Fruit fly (Drosophila melanogaster): ENCODE data around the gene Sbat.

Sbat gene

DNA sequence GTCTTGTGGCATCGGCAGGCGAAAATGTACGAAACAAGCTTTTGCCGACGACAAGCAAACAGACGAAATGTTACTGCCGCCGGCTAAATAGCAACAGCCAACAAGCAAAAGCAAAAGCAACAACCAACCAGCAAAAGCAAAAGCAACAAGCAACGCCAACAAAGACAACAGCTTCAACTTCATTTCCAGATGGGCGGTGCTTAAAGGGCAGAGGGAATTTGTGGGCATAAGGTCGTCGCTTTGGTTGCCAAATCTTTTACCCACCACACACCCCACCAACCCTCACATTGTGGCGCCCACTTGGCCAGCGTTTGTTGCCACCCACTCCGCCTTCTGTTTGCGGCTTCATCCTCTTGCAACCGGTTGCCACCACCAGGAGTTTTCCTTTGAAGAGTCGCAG lies 32.8 kb downstream of the Sbat start:
- TF ChIP-seq D1 (tag; optimal IDR thresholded peaks at IDR 0.05): no peak
- no peak for TF ChIP-seq fd96Ca (GFP tag; IDR thresholded peaks at IDR 0.05)
- TF ChIP-seq CG13204 (GFP tag; optimal IDR thresholded peaks at IDR 0.05): no peak
- TF ChIP-seq CG17806 (tag; optimal IDR thresholded peaks at IDR 0.05): no peak
- TF ChIP-seq CG9948 (tag; optimal IDR thresholded peaks at IDR 0.05): no peak
- TF ChIP-seq CG32121 (GFP tag; IDR thresholded peaks at IDR 0.05): no peak
- no peak for TF ChIP-seq Snoo (tag; optimal IDR thresholded peaks at IDR 0.05)
- TF ChIP-seq CG8159 (tag; optimal IDR thresholded peaks at IDR 0.05): no peak
- TF ChIP-seq CG15710 (tag; optimal IDR thresholded peaks at IDR 0.05): no peak
- TF ChIP-seq rn (GFP tag; IDR thresholded peaks at IDR 0.05): no peak
- TF ChIP-seq Ets98B (GFP tag; IDR thresholded peaks at IDR 0.05): no peak
- no peak for TF ChIP-seq Pif1B (GFP tag; optimal IDR thresholded peaks at IDR 0.05)
- no peak for TF ChIP-seq Pif1A (GFP tag; optimal IDR thresholded peaks at IDR 0.05)
- no peak for TF ChIP-seq EcR (GFP tag; optimal IDR thresholded peaks at IDR 0.05)
- no peak for TF ChIP-seq gl (tag; optimal IDR thresholded peaks at IDR 0.05)
- no peak for TF ChIP-seq CG4496 (GFP tag; IDR thresholded peaks at IDR 0.05)
- TF ChIP-seq CG10348 (GFP tag; IDR thresholded peaks at IDR 0.05): no peak
- TF ChIP-seq CG14655 (GFP tag; optimal IDR thresholded peaks at IDR 0.05): no peak
- no peak for TF ChIP-seq CG12605 (GFP tag; IDR thresholded peaks at IDR 0.05)
- TF ChIP-seq CG34367 (tag; optimal IDR thresholded peaks at IDR 0.05): no peak

DNA sequence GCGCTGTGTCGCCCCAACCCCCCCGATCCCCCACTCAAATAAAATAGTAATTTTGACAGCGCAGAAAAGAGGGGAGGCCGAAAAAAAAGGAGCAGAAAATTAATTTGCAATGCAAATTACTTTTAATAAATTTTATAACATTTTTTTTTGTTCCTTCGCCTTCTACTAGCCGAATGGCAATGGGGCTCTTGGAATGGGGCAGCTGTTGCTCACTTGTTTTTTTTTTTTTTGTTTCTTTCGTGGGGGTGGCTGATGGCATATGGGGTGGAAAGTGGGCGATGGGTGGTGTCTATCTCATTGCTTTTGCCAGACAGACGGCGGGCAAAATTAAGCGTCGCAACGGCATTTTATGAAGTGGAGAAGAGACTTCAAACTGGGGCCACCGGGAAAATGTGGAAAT lies 42.5 kb downstream of the Sbat start:
- no peak for TF ChIP-seq CG13204 (GFP tag; optimal IDR thresholded peaks at IDR 0.05)
- TF ChIP-seq fd96Ca (GFP tag; IDR thresholded peaks at IDR 0.05): no peak
- TF ChIP-seq rn (GFP tag; IDR thresholded peaks at IDR 0.05): no peak
- no peak for TF ChIP-seq D1 (tag; optimal IDR thresholded peaks at IDR 0.05)
- no peak for TF ChIP-seq CG4496 (GFP tag; IDR thresholded peaks at IDR 0.05)
- TF ChIP-seq CG8159 (tag; optimal IDR thresholded peaks at IDR 0.05): no peak
- no peak for TF ChIP-seq CG10348 (GFP tag; IDR thresholded peaks at IDR 0.05)
- no peak for TF ChIP-seq EcR (GFP tag; optimal IDR thresholded peaks at IDR 0.05)
- TF ChIP-seq CG14655 (GFP tag; optimal IDR thresholded peaks at IDR 0.05): no peak
- no peak for TF ChIP-seq CG34367 (tag; optimal IDR thresholded peaks at IDR 0.05)
- TF ChIP-seq Ets98B (GFP tag; IDR thresholded peaks at IDR 0.05): no peak
- TF ChIP-seq CG15710 (tag; optimal IDR thresholded peaks at IDR 0.05): no peak
- no peak for TF ChIP-seq CG9948 (tag; optimal IDR thresholded peaks at IDR 0.05)
- TF ChIP-seq CG17806 (tag; optimal IDR thresholded peaks at IDR 0.05): no peak
- TF ChIP-seq gl (tag; optimal IDR thresholded peaks at IDR 0.05): no peak

DNA sequence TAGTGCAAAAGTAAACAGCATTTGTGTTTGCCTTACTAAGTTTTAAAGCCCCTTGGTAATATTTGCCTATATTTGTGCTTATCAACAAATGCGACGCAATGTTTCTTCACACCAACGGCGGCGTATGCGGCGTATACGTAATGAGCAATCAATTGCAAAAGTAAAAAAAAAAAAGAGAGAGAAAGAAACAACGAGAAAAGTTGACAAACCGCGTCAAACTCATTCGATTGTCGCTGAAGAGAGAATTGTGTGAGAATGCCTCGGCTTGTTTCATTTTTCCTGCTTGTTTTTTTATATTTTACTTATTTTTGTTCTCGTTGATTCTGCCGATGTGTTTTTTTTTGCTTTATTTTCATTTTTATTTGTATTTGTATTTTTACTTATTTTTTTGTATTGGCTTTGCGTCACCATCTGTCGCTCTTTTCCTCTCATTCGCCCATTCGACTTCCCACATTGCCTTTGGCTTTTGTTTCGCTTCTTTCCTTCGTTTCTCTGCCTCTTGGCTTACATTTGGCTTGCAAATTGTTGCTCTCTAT lies 46.2 kb downstream of the Sbat start:
- TF ChIP-seq Snoo (tag; optimal IDR thresholded peaks at IDR 0.05): peak; percentile 87
- peak; percentile 91 for TF ChIP-seq D1 (tag; optimal IDR thresholded peaks at IDR 0.05)
- no peak for TF ChIP-seq CG10348 (GFP tag; IDR thresholded peaks at IDR 0.05)
- peak; percentile 95 for TF ChIP-seq Ets98B (GFP tag; IDR thresholded peaks at IDR 0.05)
- peak; percentile 87 for TF ChIP-seq CG8301 (tag; optimal IDR thresholded peaks at IDR 0.05)
- peak; percentile 96 for TF ChIP-seq CG15710 (tag; optimal IDR thresholded peaks at IDR 0.05)
- TF ChIP-seq CG14655 (GFP tag; optimal IDR thresholded peaks at IDR 0.05): peak; percentile 92
- TF ChIP-seq rn (GFP tag; IDR thresholded peaks at IDR 0.05): peak; percentile 90
- peak; percentile 97 for TF ChIP-seq CG13204 (GFP tag; optimal IDR thresholded peaks at IDR 0.05)
- TF ChIP-seq fd96Ca (GFP tag; IDR thresholded peaks at IDR 0.05): peak; percentile 92
- peak; percentile 100 for TF ChIP-seq CG12605 (GFP tag; IDR thresholded peaks at IDR 0.05)
- peak; percentile 95 for TF ChIP-seq Pif1A (GFP tag; optimal IDR thresholded peaks at IDR 0.05)
- TF ChIP-seq CG32121 (GFP tag; IDR thresholded peaks at IDR 0.05): peak; percentile 96
- TF ChIP-seq CG8159 (tag; optimal IDR thresholded peaks at IDR 0.05): peak; percentile 93
- TF ChIP-seq CG4496 (GFP tag; IDR thresholded peaks at IDR 0.05): peak; percentile 98
- TF ChIP-seq CG9948 (tag; optimal IDR thresholded peaks at IDR 0.05): peak; percentile 91
- TF ChIP-seq gl (tag; optimal IDR thresholded peaks at IDR 0.05): peak; percentile 99
- TF ChIP-seq CG17806 (tag; optimal IDR thresholded peaks at IDR 0.05): peak; percentile 91
- TF ChIP-seq EcR (GFP tag; optimal IDR thresholded peaks at IDR 0.05): peak; percentile 59
- TF ChIP-seq Pif1B (GFP tag; optimal IDR thresholded peaks at IDR 0.05): peak; percentile 88
- peak; percentile 96 for TF ChIP-seq CG34367 (tag; optimal IDR thresholded peaks at IDR 0.05)
